Fruit fly (Drosophila melanogaster) whole organism, embryonic: ENCODE measurements around the gene SmE.

Source experiments
- Antp ChIP-seq: fragments of 200-800 bp; sonication (Bioruptor generic); optimal IDR thresholded peaks from 3 replicates; lab custom pipeline; 2016; ENCODE audit warnings: missing biosample characterization, missing genetic modification characterization
- Awh ChIP-seq: fragments of 200-800 bp; sonication (Bioruptor generic); IDR thresholded peaks from 2 replicates; pipeline ENCODE4, ENCODE4 v1.3.6; 2022; ENCODE audit warnings: missing biosample characterization, missing genetic modification characterization
- Bgb ChIP-seq: fragments of 200-800 bp; sonication (Bioruptor generic); IDR thresholded peaks from 2 replicates; pipeline ENCODE4 v1.3.6; 2022; ENCODE audit warnings: missing biosample characterization, missing genetic modification characterization; ENCODE audit not compliant: partially characterized antibody
- CG12659 ChIP-seq: fragments of 200-800 bp; sonication (Bioruptor generic); optimal IDR thresholded peaks from 3 replicates; lab custom pipeline; 2017; ENCODE audit warnings: mild to moderate bottlenecking, missing biosample characterization, missing genetic modification reagents, missing genetic modification characterization
- CG12769 ChIP-seq: fragments of 200-800 bp; sonication (Bioruptor generic); optimal IDR thresholded peaks from 2 replicates; lab custom pipeline; 2019; ENCODE audit warnings: missing biosample characterization, mild to moderate bottlenecking, missing genetic modification characterization, moderate library complexity
- CG14860 ChIP-seq: fragments of 200-800 bp; sonication (Bioruptor generic); IDR thresholded peaks from 3 replicates; pipeline ENCODE4 v1.3.6; 2022; ENCODE audit warnings: missing biosample characterization, missing genetic modification characterization; ENCODE audit not compliant: partially characterized antibody
- CG15601 ChIP-seq: fragments of 200-800 bp; sonication (Bioruptor generic); optimal IDR thresholded peaks from 3 replicates; lab custom pipeline; 2019; ENCODE audit warnings: missing biosample characterization, mild to moderate bottlenecking, missing genetic modification characterization, moderate library complexity
- CG16813 ChIP-seq: fragments of 200-800 bp; sonication (Bioruptor generic); IDR thresholded peaks from 3 replicates; pipeline ENCODE4 v1.3.6; 2022; ENCODE audit warnings: missing biosample characterization, missing genetic modification characterization; ENCODE audit not compliant: partially characterized antibody
- CG17361 ChIP-seq: fragments of 200-800 bp; sonication (Bioruptor generic); IDR thresholded peaks from 3 replicates; pipeline ENCODE4 v1.3.6; 2022; ENCODE audit warnings: missing biosample characterization, missing genetic modification characterization
- CG2678 ChIP-seq: fragments of 200-800 bp; sonication (Bioruptor generic); optimal IDR thresholded peaks from 3 replicates; lab custom pipeline; 2019; ENCODE audit warnings: missing biosample characterization, mild to moderate bottlenecking, missing genetic modification characterization, moderate library complexity
- CG4328 ChIP-seq: fragments of 200-800 bp; sonication (Bioruptor generic); optimal IDR thresholded peaks from 3 replicates; lab custom pipeline; 2017; ENCODE audit warnings: missing biosample characterization, missing genetic modification reagents, missing genetic modification characterization
- CG4820 ChIP-seq: fragments of 200-800 bp; sonication (Bioruptor generic); optimal IDR thresholded peaks from 3 replicates; lab custom pipeline; 2016; ENCODE audit warnings: missing biosample characterization, missing genetic modification characterization
- CG5953 ChIP-seq: fragments of 200-800 bp; sonication (Bioruptor generic); IDR thresholded peaks from 2 replicates; pipeline ENCODE4 v1.3.6; 2022; ENCODE audit warnings: missing biosample characterization, missing genetic modification characterization
- CG7372 ChIP-seq: fragments of 200-800 bp; sonication (Bioruptor generic); IDR thresholded peaks from 2 replicates; pipeline ENCODE4 v1.3.6; 2022; ENCODE audit warnings: missing biosample characterization, missing genetic modification characterization
- CG8089 ChIP-seq: fragments of 200-800 bp; sonication (Bioruptor generic); optimal IDR thresholded peaks from 3 replicates; lab custom pipeline; 2016; ENCODE audit warnings: missing biosample characterization, missing genetic modification characterization
- CG8765 ChIP-seq: fragments of 200-800 bp; sonication (Bioruptor generic); IDR thresholded peaks from 2 replicates; pipeline ENCODE4 v1.3.6; 2022; ENCODE audit warnings: missing biosample characterization, missing genetic modification characterization
- CG9932 ChIP-seq: fragments of 200-800 bp; sonication (Bioruptor generic); IDR thresholded peaks from 2 replicates; pipeline ENCODE4 v1.3.6; 2022; ENCODE audit warnings: missing biosample characterization, missing genetic modification characterization
- Camta ChIP-seq: fragments of 200-800 bp; sonication (Bioruptor generic); optimal IDR thresholded peaks from 2 replicates; lab custom pipeline; 2016; ENCODE audit warnings: missing biosample characterization, missing genetic modification characterization
- CrebB ChIP-seq: fragments of 200-800 bp; sonication (Bioruptor generic); optimal IDR thresholded peaks from 3 replicates; lab custom pipeline; 2018; ENCODE audit warnings: missing biosample characterization, mild to moderate bottlenecking, missing genetic modification characterization
- Dek ChIP-seq: fragments of 200-800 bp; sonication (Bioruptor generic); optimal IDR thresholded peaks from 3 replicates; lab custom pipeline; 2019; ENCODE audit warnings: missing biosample characterization, mild to moderate bottlenecking, missing genetic modification characterization, moderate library complexity
- Dfd ChIP-seq, 2 experiments: fragments of >200 bp; optimal IDR thresholded peaks; 2 replicates each; lab custom pipeline; 2017; ENCODE audit warnings: missing biosample characterization in 2 of 2, missing genetic modification characterization in 2 of 2
- Lim3 ChIP-seq: fragments of 200-800 bp; sonication (Bioruptor generic); IDR thresholded peaks from 2 replicates; pipeline ENCODE4 v1.3.6; 2022; ENCODE audit warnings: missing biosample characterization, missing genetic modification characterization
- MBD-R2 ChIP-seq: fragments of 200-800 bp; sonication (Bioruptor generic); IDR thresholded peaks from 2 replicates; pipeline ENCODE4 v1.3.6; 2022; ENCODE audit warnings: missing biosample characterization, missing genetic modification characterization
- Oli ChIP-seq: fragments of 200-800 bp; sonication (Bioruptor generic); optimal IDR thresholded peaks from 2 replicates; lab custom pipeline; 2018; ENCODE audit warnings: missing biosample characterization, mild to moderate bottlenecking, missing genetic modification characterization, moderate library complexity
- Opbp ChIP-seq: fragments of 200-800 bp; sonication (Bioruptor generic); IDR thresholded peaks from 3 replicates; pipeline ENCODE4 v1.3.6; 2022; ENCODE audit warnings: missing biosample characterization, missing genetic modification characterization; ENCODE audit not compliant: partially characterized antibody
- Ptx1 ChIP-seq: fragments of 200-800 bp; sonication (Bioruptor generic); IDR thresholded peaks from 2 replicates; pipeline ENCODE4 v1.3.6; 2022; ENCODE audit warnings: missing biosample characterization, missing genetic modification characterization
- Rx ChIP-seq: fragments of 200-800 bp; sonication (Bioruptor generic); IDR thresholded peaks from 2 replicates; pipeline ENCODE4 v1.3.6; 2022; ENCODE audit warnings: missing biosample characterization, missing genetic modification characterization
- Six4 ChIP-seq: fragments of 200-800 bp; sonication (Bioruptor generic); optimal IDR thresholded peaks from 2 replicates; lab custom pipeline; 2016; ENCODE audit warnings: missing biosample characterization, missing genetic modification characterization
- Sox102F ChIP-seq: fragments of 200-800 bp; sonication (Bioruptor generic); optimal IDR thresholded peaks from 2 replicates; lab custom pipeline; 2018; ENCODE audit warnings: missing biosample characterization, mild to moderate bottlenecking, missing genetic modification characterization, moderate library complexity
- Sry-β ChIP-seq: fragments of 200-800 bp; sonication (Bioruptor generic); optimal IDR thresholded peaks from 2 replicates; lab custom pipeline; 2018; ENCODE audit warnings: missing biosample characterization, mild to moderate bottlenecking, missing genetic modification characterization, moderate library complexity
- Taf1 ChIP-seq: fragments of 200-800 bp; sonication (Bioruptor generic); IDR thresholded peaks from 2 replicates; pipeline ENCODE4 v1.3.6; 2022; ENCODE audit warnings: missing biosample characterization, missing genetic modification characterization
- ac ChIP-seq: fragments of 200-800 bp; sonication (Bioruptor generic); optimal IDR thresholded peaks from 3 replicates; lab custom pipeline; 2017; ENCODE audit warnings: missing biosample characterization, mild to moderate bottlenecking, missing genetic modification characterization
- al ChIP-seq: fragments of 200-800 bp; sonication (Bioruptor generic); IDR thresholded peaks from 2 replicates; pipeline ENCODE4 v1.3.6; 2022; ENCODE audit warnings: missing biosample characterization, missing genetic modification characterization
- ci ChIP-seq: fragments of 200-800 bp; sonication (Bioruptor generic); IDR thresholded peaks from 3 replicates; pipeline ENCODE4 v1.3.6; 2022; ENCODE audit warnings: missing biosample characterization, missing genetic modification characterization
- dan ChIP-seq: fragments of 200-800 bp; sonication (Bioruptor generic); IDR thresholded peaks from 2 replicates; pipeline ENCODE4 v1.3.6; 2022; ENCODE audit warnings: missing biosample characterization, missing genetic modification characterization
- gce ChIP-seq: fragments of 200-800 bp; sonication (Bioruptor generic); IDR thresholded peaks from 3 replicates; pipeline ENCODE4 v1.3.6; 2022; ENCODE audit warnings: missing biosample characterization, missing genetic modification characterization
- gem ChIP-seq: fragments of 200-800 bp; sonication (Bioruptor generic); optimal IDR thresholded peaks from 2 replicates; lab custom pipeline; 2019; ENCODE audit warnings: missing biosample characterization, mild to moderate bottlenecking, missing genetic modification characterization, moderate library complexity
- h ChIP-seq: fragments of >200 bp; optimal IDR thresholded peaks from 2 replicates; lab custom pipeline; 2017
- ind ChIP-seq: fragments of 200-800 bp; sonication (Bioruptor generic); optimal IDR thresholded peaks from 3 replicates; lab custom pipeline; 2016; ENCODE audit warnings: missing biosample characterization, missing genetic modification characterization
- jumu ChIP-seq: fragments of 200-800 bp; sonication (Bioruptor generic); optimal IDR thresholded peaks from 3 replicates; lab custom pipeline; 2016; ENCODE audit warnings: missing biosample characterization, missing genetic modification characterization
- oc ChIP-seq: fragments of 200-800 bp; sonication (Bioruptor generic); optimal IDR thresholded peaks from 2 replicates; lab custom pipeline; 2018; ENCODE audit warnings: missing biosample characterization, mild to moderate bottlenecking, missing genetic modification characterization, moderate library complexity
- pan ChIP-seq, 4 experiments: fragments of >200 bp in 3 of 4; fragments of 200-800 bp in 1 of 4; sonication (Bioruptor generic) in 1 of 4; optimal IDR thresholded peaks in 3 of 4; IDR thresholded peaks in 1 of 4; 2 replicates each; pipeline versions ENCODE4 v1.3.6 to Lab custom; 2017 to 2022; ENCODE audit warnings: missing biosample characterization in 2 of 4, missing genetic modification characterization in 2 of 4, mixed read lengths in 1 of 4
- pnt ChIP-seq: fragments of 200-800 bp; sonication (Bioruptor generic); optimal IDR thresholded peaks from 3 replicates; lab custom pipeline; 2016; ENCODE audit warnings: missing biosample characterization, missing genetic modification characterization
- pum ChIP-seq: fragments of 200-800 bp; sonication (Bioruptor generic); optimal IDR thresholded peaks from 2 replicates; lab custom pipeline; 2016; ENCODE audit warnings: missing biosample characterization, missing genetic modification characterization
- rib ChIP-seq: fragments of 200-800 bp; sonication (Bioruptor generic); IDR thresholded peaks from 2 replicates; pipeline ENCODE4 v1.3.6; 2022; ENCODE audit warnings: missing biosample characterization, missing genetic modification characterization
- salm ChIP-seq: fragments of 200-800 bp; sonication (Bioruptor generic); optimal IDR thresholded peaks from 2 replicates; lab custom pipeline; 2018; ENCODE audit warnings: missing biosample characterization, mild to moderate bottlenecking, missing genetic modification characterization
- ssp ChIP-seq: fragments of 200-800 bp; sonication (Bioruptor generic); IDR thresholded peaks from 2 replicates; pipeline ENCODE4 v1.3.6; 2022; ENCODE audit warnings: missing biosample characterization, missing genetic modification characterization
- tio ChIP-seq: fragments of 200-800 bp; sonication (Bioruptor generic); optimal IDR thresholded peaks from 2 replicates; lab custom pipeline; 2017; ENCODE audit warnings: missing biosample characterization, missing genetic modification characterization, inconsistent platforms
- twi ChIP-seq: fragments of 200-800 bp; optimal IDR thresholded peaks from 2 replicates; lab custom pipeline; 2019; ENCODE audit warnings: missing biosample characterization, mild to moderate bottlenecking, missing genetic modification characterization, moderate library complexity
- wdn ChIP-seq: fragments of 200-800 bp; sonication (Bioruptor generic); IDR thresholded peaks from 2 replicates; pipeline ENCODE4 v1.3.6; 2022; ENCODE audit warnings: missing biosample characterization, missing genetic modification characterization

The SmE gene

dm6 chr2L:7932091-7932769 is 47.0 kb upstream of the SmE start (continued):
- no peak for TF ChIP-seq CG16813
- TF ChIP-seq CG4328, result peak; percentile 63
- TF ChIP-seq ssp (GFP tag; lab: Robert Waterston, UW), result peak; percentile 51; the same call in 1 of the 2 replicates
- peak; percentile 60 for TF ChIP-seq wdn
- TF ChIP-seq Sry-β (GFP tag; lab: Kevin White, UChicago), result no peak
- peak; percentile 54; the same call in 1 of the 2 replicates for TF ChIP-seq Rx (GFP tag; lab: Robert Waterston, UW)
- TF ChIP-seq dan (GFP tag; lab: Robert Waterston, UW), result no peak
- TF ChIP-seq CG4820 (GFP tag; lab: Kevin White, UChicago), result peak; percentile 30
- TF ChIP-seq salm (tag; lab: Kevin White, UChicago), result no peak
- peak; percentile 75 for TF ChIP-seq ind (GFP tag; lab: Kevin White, UChicago)
- no peak for TF ChIP-seq pan (optimal IDR thresholded peaks at IDR 0.05; lab: Kevin White, UChicago)
- TF ChIP-seq pan (GFP tag; optimal IDR thresholded peaks at IDR 0.05 in 1 of 2, IDR thresholded peaks at IDR 0.05 in 1 of 2), result peak in 1 of 2 experiments; percentile 86
- TF ChIP-seq twi (tag; lab: Kevin White, UChicago), result no peak
- TF ChIP-seq Ptx1 (GFP tag; lab: Robert Waterston, UW), result peak; percentile 76
- peak; percentile 79 for TF ChIP-seq CG9932 (GFP tag; lab: Robert Waterston, UW)
- TF ChIP-seq CG15601 (tag; lab: Kevin White, UChicago), result peak; percentile 32
- TF ChIP-seq ac (GFP tag; lab: Kevin White, UChicago), result no peak
- no peak for TF ChIP-seq Antp (GFP tag; lab: Kevin White, UChicago)
- peak; percentile 93 for TF ChIP-seq CG2678
- TF ChIP-seq gce (GFP tag; lab: Robert Waterston, UW), result peak; percentile 49; the same call in 1 of the 3 replicates
- no peak for TF ChIP-seq CG7372 (GFP tag; lab: Robert Waterston, UW)
- peak; percentile 65 for TF ChIP-seq CG5953 (GFP tag; lab: Robert Waterston, UW)
- TF ChIP-seq Taf1 (GFP tag; lab: Robert Waterston, UW), result peak; percentile 38; the same call in 1 of the 2 replicates
- no peak for TF ChIP-seq Camta (GFP tag; lab: Kevin White, UChicago)
- TF ChIP-seq pnt (GFP tag; lab: Kevin White, UChicago), result no peak
- peak; percentile 52 for TF ChIP-seq CG12659 (GFP tag; lab: Kevin White, UChicago)
- TF ChIP-seq CG8765 (GFP tag; lab: Robert Waterston, UW), result peak; percentile 52; the same call in 1 of the 2 replicates
- TF ChIP-seq MBD-R2 (GFP tag; lab: Robert Waterston, UW), result peak; percentile 60; the same call in 1 of the 2 replicates
- peak; percentile 59 for TF ChIP-seq Sox102F (GFP tag; lab: Kevin White, UChicago)
- TF ChIP-seq Lim3, result no peak
- TF ChIP-seq CrebB, result peak; percentile 27
- peak; percentile 74 for TF ChIP-seq ci (GFP tag; lab: Robert Waterston, UW)
- TF ChIP-seq Awh (GFP tag; lab: Robert Waterston, UW), result peak; percentile 75; the same call in 1 of the 2 replicates
- peak; percentile 44 for TF ChIP-seq tio (GFP tag; lab: Kevin White, UChicago)
- peak; percentile 72; the same call in 1 of the 2 replicates for TF ChIP-seq rib (GFP tag; lab: Robert Waterston, UW)
- TF ChIP-seq jumu, result no peak
- no peak for TF ChIP-seq oc
- TF ChIP-seq Dfd (GFP tag; optimal IDR thresholded peaks at IDR 0.05; lab: Kevin White, UChicago), result no peak
- no peak for TF ChIP-seq CG8089 (GFP tag; lab: Kevin White, UChicago)
- TF ChIP-seq gem (tag; lab: Kevin White, UChicago), result peak; percentile 77
- TF ChIP-seq Dek (tag; lab: Kevin White, UChicago), result peak; percentile 55
- no peak for TF ChIP-seq h
- peak; percentile 44; the same call in 1 of the 2 replicates for TF ChIP-seq al
- peak; percentile 24 for TF ChIP-seq Six4 (GFP tag; lab: Kevin White, UChicago)
- peak; percentile 64 for TF ChIP-seq Oli (tag; lab: Kevin White, UChicago)
- no peak for TF ChIP-seq Bgb (GFP tag; lab: Robert Waterston, UW)
- no peak for TF ChIP-seq Opbp (GFP tag; lab: Robert Waterston, UW)
- TF ChIP-seq CG17361 (GFP tag; lab: Robert Waterston, UW), result peak; percentile 76
- no peak for TF ChIP-seq CG14860 (GFP tag; lab: Robert Waterston, UW)
- TF ChIP-seq CG12769 (tag; lab: Kevin White, UChicago), result peak; percentile 60
- no peak for TF ChIP-seq pum (GFP tag; lab: Kevin White, UChicago)
